Fruit fly (Drosophila melanogaster) whole organism, embryonic: ENCODE results near the gene RpL36.

ENCODE experiments used
- Abd-B ChIP-seq: fragments of 200-800 bp; sonication (Bioruptor generic); optimal IDR thresholded peaks from 2 replicates; lab custom pipeline; 2018; ENCODE audit warnings: missing biosample characterization, mild to moderate bottlenecking, missing genetic modification characterization, moderate library complexity
- Asciz ChIP-seq: fragments of 200-800 bp; sonication (Bioruptor generic); optimal IDR thresholded peaks from 2 replicates; lab custom pipeline; 2017; ENCODE audit warnings: missing biosample characterization, mild to moderate bottlenecking, missing genetic modification characterization, missing genetic modification reagents
- BtbVII ChIP-seq: fragments of 200-800 bp; sonication (Bioruptor generic); optimal IDR thresholded peaks from 3 replicates; lab custom pipeline; 2017; ENCODE audit warnings: missing biosample characterization, mild to moderate bottlenecking, missing genetic modification characterization
- CG10543 ChIP-seq: fragments of 200-800 bp; sonication (Bioruptor generic); optimal IDR thresholded peaks from 3 replicates; lab custom pipeline; 2017; ENCODE audit warnings: missing biosample characterization, mild to moderate bottlenecking, missing genetic modification characterization, moderate library complexity
- CG10979 ChIP-seq: fragments of 200-800 bp; sonication (Bioruptor generic); optimal IDR thresholded peaks from 2 replicates; lab custom pipeline; 2018; ENCODE audit warnings: missing biosample characterization, mild to moderate bottlenecking, missing genetic modification characterization, moderate library complexity
- CG11723 ChIP-seq: fragments of 200-800 bp; sonication (Bioruptor generic); optimal IDR thresholded peaks from 2 replicates; lab custom pipeline; 2017; ENCODE audit warnings: missing biosample characterization, mild to moderate bottlenecking, missing genetic modification characterization
- CG12071 ChIP-seq: fragments of 200-800 bp; sonication (Bioruptor generic); optimal IDR thresholded peaks from 3 replicates; lab custom pipeline; 2018; ENCODE audit warnings: missing biosample characterization, mild to moderate bottlenecking, missing genetic modification characterization
- CG12769 ChIP-seq: fragments of 200-800 bp; sonication (Bioruptor generic); optimal IDR thresholded peaks from 2 replicates; lab custom pipeline; 2019; ENCODE audit warnings: missing biosample characterization, mild to moderate bottlenecking, missing genetic modification characterization, moderate library complexity
- CG15479 ChIP-seq: fragments of 200-800 bp; sonication (Bioruptor generic); optimal IDR thresholded peaks from 3 replicates; lab custom pipeline; 2019; ENCODE audit warnings: missing biosample characterization, mild to moderate bottlenecking, missing genetic modification characterization, moderate library complexity
- CG1603 ChIP-seq: fragments of 200-800 bp; sonication (Bioruptor generic); optimal IDR thresholded peaks from 2 replicates; lab custom pipeline; 2019; ENCODE audit warnings: missing biosample characterization, mild to moderate bottlenecking, missing genetic modification characterization, moderate library complexity
- CG18599 ChIP-seq: fragments of 200-800 bp; sonication (Bioruptor generic); optimal IDR thresholded peaks from 3 replicates; lab custom pipeline; 2017; ENCODE audit warnings: missing biosample characterization, missing genetic modification characterization, mild to moderate bottlenecking, moderate library complexity, missing genetic modification reagents
- CG2199 ChIP-seq: fragments of 200-800 bp; sonication (Bioruptor generic); IDR thresholded peaks from 3 replicates; pipeline ENCODE4 v1.3.6; 2022; ENCODE audit warnings: missing biosample characterization, missing genetic modification characterization
- CG2678 ChIP-seq: fragments of 200-800 bp; sonication (Bioruptor generic); optimal IDR thresholded peaks from 3 replicates; lab custom pipeline; 2019; ENCODE audit warnings: missing biosample characterization, mild to moderate bottlenecking, missing genetic modification characterization, moderate library complexity
- CG3726 ChIP-seq: fragments of 200-800 bp; sonication (Bioruptor generic); IDR thresholded peaks from 3 replicates; pipeline ENCODE4, ENCODE4 v1.3.6; 2022; ENCODE audit warnings: missing biosample characterization, missing genetic modification characterization
- CG4730 ChIP-seq: fragments of 200-800 bp; sonication (Bioruptor generic); IDR thresholded peaks from 2 replicates; pipeline ENCODE4 v1.3.6; 2022; ENCODE audit warnings: missing biosample characterization, missing genetic modification characterization
- CG5953 ChIP-seq: fragments of 200-800 bp; sonication (Bioruptor generic); IDR thresholded peaks from 2 replicates; pipeline ENCODE4 v1.3.6; 2022; ENCODE audit warnings: missing biosample characterization, missing genetic modification characterization
- CG8388 ChIP-seq: fragments of 200-800 bp; sonication (Bioruptor generic); optimal IDR thresholded peaks from 2 replicates; lab custom pipeline; 2019; ENCODE audit warnings: missing biosample characterization, mild to moderate bottlenecking, missing genetic modification characterization, moderate library complexity
- CHES-1-like ChIP-seq: fragments of 200-800 bp; sonication (Bioruptor generic); optimal IDR thresholded peaks from 2 replicates; lab custom pipeline; 2016; ENCODE audit warnings: missing biosample characterization, missing genetic modification characterization
- D19B ChIP-seq: fragments of 200-800 bp; sonication (Bioruptor generic); optimal IDR thresholded peaks from 2 replicates; lab custom pipeline; 2017; ENCODE audit warnings: missing biosample characterization, mild to moderate bottlenecking, missing genetic modification characterization
- Dbx ChIP-seq: fragments of 200-800 bp; sonication (Bioruptor generic); IDR thresholded peaks from 3 replicates; pipeline ENCODE4 v1.3.6; 2022; ENCODE audit warnings: missing biosample characterization, missing genetic modification characterization
- Ets65A ChIP-seq: fragments of 200-800 bp; sonication (Bioruptor generic); peaks from one replicate; lab custom pipeline; 2016; ENCODE audit warnings: missing biosample characterization, missing genetic modification characterization
- GATAe ChIP-seq: fragments of 200-800 bp; sonication (Bioruptor generic); conservative IDR thresholded peaks from 2 replicates; pipeline ENCODE4 v1.3.6; 2022; ENCODE audit warnings: missing biosample characterization, missing genetic modification characterization
- Hey ChIP-seq: fragments of 200-800 bp; sonication (Bioruptor generic); optimal IDR thresholded peaks from 3 replicates; lab custom pipeline; 2018; ENCODE audit warnings: missing biosample characterization, mild to moderate bottlenecking, missing genetic modification characterization
- Hr78 ChIP-seq, 2 experiments: fragments of 200-800 bp in 1 of 2; fragments of >200 bp in 1 of 2; sonication (Bioruptor generic) in 1 of 2; optimal IDR thresholded peaks; 2 replicates each; lab custom pipeline; 2017 to 2019; ENCODE audit warnings: missing biosample characterization in 2 of 2, missing genetic modification characterization in 2 of 2, mild to moderate bottlenecking in 1 of 2, moderate library complexity in 1 of 2
- Lim3 ChIP-seq: fragments of 200-800 bp; sonication (Bioruptor generic); IDR thresholded peaks from 2 replicates; pipeline ENCODE4 v1.3.6; 2022; ENCODE audit warnings: missing biosample characterization, missing genetic modification characterization
- Med ChIP-seq: fragments of 200-800 bp; sonication (Bioruptor generic); peaks from one replicate; lab custom pipeline; 2016; ENCODE audit warnings: missing biosample characterization, missing genetic modification characterization, mild to moderate bottlenecking, inconsistent platforms, moderate library complexity
- Pdp1 ChIP-seq, 2 experiments: fragments of 200-800 bp; sonication (Bioruptor generic); optimal IDR thresholded peaks; 3 replicates each; lab custom pipeline; 2016; ENCODE audit warnings: missing biosample characterization in 2 of 2, missing genetic modification characterization in 2 of 2, mild to moderate bottlenecking in 1 of 2, moderate library complexity in 1 of 2
- Side ChIP-seq: fragments of 200-800 bp; sonication (Bioruptor generic); optimal IDR thresholded peaks from 2 replicates; lab custom pipeline; 2016; ENCODE audit warnings: missing biosample characterization, missing genetic modification characterization
- al ChIP-seq: fragments of 200-800 bp; sonication (Bioruptor generic); IDR thresholded peaks from 2 replicates; pipeline ENCODE4 v1.3.6; 2022; ENCODE audit warnings: missing biosample characterization, missing genetic modification characterization
- aop ChIP-seq: fragments of 200-800 bp; sonication (Bioruptor generic); IDR thresholded peaks from 2 replicates; pipeline ENCODE4 v1.3.6; 2022; ENCODE audit warnings: missing biosample characterization, missing genetic modification characterization
- ash1 ChIP-seq: fragments of 200-800 bp; sonication (Bioruptor generic); optimal IDR thresholded peaks from 2 replicates; lab custom pipeline; 2018; ENCODE audit warnings: missing biosample characterization, mild to moderate bottlenecking, missing genetic modification characterization
- bsh ChIP-seq, 2 experiments: fragments of 200-800 bp; sonication (Bioruptor generic); optimal IDR thresholded peaks; 2 replicates each; lab custom pipeline; 2017 to 2018; ENCODE audit warnings: mild to moderate bottlenecking in 2 of 2, missing biosample characterization in 2 of 2, missing genetic modification characterization in 2 of 2, moderate library complexity in 1 of 2
- ci ChIP-seq: fragments of 200-800 bp; sonication (Bioruptor generic); IDR thresholded peaks from 3 replicates; pipeline ENCODE4 v1.3.6; 2022; ENCODE audit warnings: missing biosample characterization, missing genetic modification characterization
- exex ChIP-seq: fragments of 200-800 bp; sonication (Bioruptor generic); optimal IDR thresholded peaks from 4 replicates; lab custom pipeline; 2018; ENCODE audit warnings: missing biosample characterization, mild to moderate bottlenecking, missing genetic modification characterization, moderate library complexity
- gcm2 ChIP-seq: fragments of 200-800 bp; sonication (Bioruptor generic); optimal IDR thresholded peaks from 2 replicates; lab custom pipeline; 2016; ENCODE audit warnings: missing biosample characterization, missing genetic modification characterization
- grn ChIP-seq: fragments of 200-800 bp; sonication (Bioruptor generic); optimal IDR thresholded peaks from 3 replicates; lab custom pipeline; 2017; ENCODE audit warnings: missing biosample characterization, missing genetic modification characterization
- gro ChIP-seq: fragments of 200-800 bp; sonication (Bioruptor generic); optimal IDR thresholded peaks from 2 replicates; lab custom pipeline; 2016; ENCODE audit warnings: missing biosample characterization, missing genetic modification characterization
- lab ChIP-seq: fragments of 200-800 bp; sonication (Bioruptor generic); optimal IDR thresholded peaks from 3 replicates; lab custom pipeline; 2017; ENCODE audit warnings: missing biosample characterization, missing genetic modification characterization, mild to moderate bottlenecking, moderate library complexity, missing genetic modification reagents
- lilli ChIP-seq: fragments of 200-800 bp; sonication (Bioruptor generic); optimal IDR thresholded peaks from 3 replicates; lab custom pipeline; 2016; ENCODE audit warnings: missing biosample characterization, missing genetic modification characterization
- lola ChIP-seq, 3 experiments: fragments of >200 bp in 2 of 3; fragments of 200-800 bp in 1 of 3; sonication (Bioruptor generic) in 1 of 3; optimal IDR thresholded peaks; 2 replicates each; lab custom pipeline; 2017 to 2019; ENCODE audit warnings: missing biosample characterization in 3 of 3, missing genetic modification characterization in 3 of 3, mild to moderate bottlenecking in 1 of 3, moderate library complexity in 1 of 3
- mam ChIP-seq: fragments of 200-800 bp; sonication (Bioruptor generic); optimal IDR thresholded peaks from 3 replicates; lab custom pipeline; 2016; ENCODE audit warnings: missing biosample characterization, missing genetic modification characterization
- pb ChIP-seq: fragments of 200-800 bp; sonication (Bioruptor generic); optimal IDR thresholded peaks from 3 replicates; lab custom pipeline; 2016; ENCODE audit warnings: missing biosample characterization, missing genetic modification characterization
- sd ChIP-seq: fragments of 200-800 bp; sonication (Bioruptor generic); optimal IDR thresholded peaks from 3 replicates; lab custom pipeline; 2018; ENCODE audit warnings: missing biosample characterization, mild to moderate bottlenecking, missing genetic modification characterization, moderate library complexity
- shn ChIP-seq: fragments of 200-800 bp; sonication (Bioruptor generic); optimal IDR thresholded peaks from 3 replicates; lab custom pipeline; 2016; ENCODE audit warnings: missing biosample characterization, missing genetic modification characterization
- stc ChIP-seq: fragments of 200-800 bp; sonication (Bioruptor generic); IDR thresholded peaks from 2 replicates; pipeline ENCODE4 v1.3.6; 2022; ENCODE audit warnings: missing biosample characterization, missing genetic modification characterization
- sug ChIP-seq: fragments of 200-800 bp; optimal IDR thresholded peaks from 2 replicates; lab custom pipeline; 2019; ENCODE audit warnings: missing biosample characterization, mild to moderate bottlenecking, missing genetic modification characterization, moderate library complexity
- tna ChIP-seq: fragments of 200-800 bp; sonication (Bioruptor generic); IDR thresholded peaks from 2 replicates; pipeline ENCODE4 v1.3.6; 2022; ENCODE audit warnings: missing biosample characterization, missing genetic modification characterization; ENCODE audit not compliant: partially characterized antibody
- vnd ChIP-seq: fragments of 200-800 bp; sonication (Bioruptor generic); IDR thresholded peaks from 3 replicates; pipeline ENCODE4 v1.3.6; 2022; ENCODE audit warnings: missing biosample characterization, missing genetic modification characterization; ENCODE audit not compliant: partially characterized antibody

Gene RpL36

DNA sequence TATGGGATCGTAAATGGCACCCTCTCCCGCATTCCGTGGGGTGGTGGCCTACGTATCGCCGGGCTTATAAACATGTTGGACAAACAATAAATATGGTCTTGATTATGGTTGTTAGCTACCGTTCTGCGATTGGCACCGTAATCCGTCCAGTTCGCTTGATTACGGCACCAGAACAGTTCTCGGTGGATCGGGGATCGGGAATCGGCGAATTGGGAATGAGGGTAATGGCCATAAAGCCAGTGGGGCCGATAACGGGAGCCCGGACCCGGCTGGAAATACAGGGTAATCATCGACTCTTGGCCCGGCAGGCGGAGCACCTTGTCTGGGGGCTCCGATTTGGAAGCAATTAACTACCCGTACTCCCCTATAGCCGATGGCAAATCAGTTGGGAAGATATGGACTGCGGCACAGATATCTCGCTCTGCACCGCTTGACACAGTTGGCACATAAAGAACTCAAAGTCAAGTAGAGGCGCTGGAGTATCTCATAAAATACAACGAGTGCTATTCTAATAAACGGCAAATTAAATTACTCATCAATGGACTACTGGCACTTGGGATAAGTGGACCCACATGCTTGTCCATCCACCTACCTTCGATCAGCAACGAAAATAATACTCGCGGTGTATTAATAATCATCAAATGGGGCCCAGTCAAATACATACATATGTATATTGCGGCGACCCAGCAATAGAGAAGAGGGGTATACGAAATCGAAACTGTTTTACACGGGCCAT, 30.8 kb downstream of the RpL36 start:
- no peak for TF ChIP-seq al (GFP tag; lab: Robert Waterston, UW)
- TF ChIP-seq CG3726 (GFP tag; lab: Robert Waterston, UW), result no peak
- no peak for TF ChIP-seq pb
- peak; percentile 91 for TF ChIP-seq sug (tag; lab: Kevin White, UChicago)
- TF ChIP-seq CG10979 (tag; lab: Kevin White, UChicago), result no peak
- TF ChIP-seq BtbVII (GFP tag; lab: Kevin White, UChicago), result no peak
- no peak for TF ChIP-seq Hr78 (GFP tag; optimal IDR thresholded peaks at IDR 0.05; lab: Kevin White, UChicago)
- peak; percentile 14 for TF ChIP-seq Asciz
- no peak for TF ChIP-seq CHES-1-like (GFP tag; lab: Kevin White, UChicago)
- TF ChIP-seq lola (GFP tag; optimal IDR thresholded peaks at IDR 0.05; lab: Kevin White, UChicago), result no peak
- TF ChIP-seq D19B (GFP tag; lab: Kevin White, UChicago), result peak; percentile 6
- peak in 1 of 2 experiments; percentile 61 for TF ChIP-seq Pdp1 (GFP tag; optimal IDR thresholded peaks at IDR 0.05; lab: Kevin White, UChicago)
- TF ChIP-seq aop (GFP tag; lab: Robert Waterston, UW), result no peak
- TF ChIP-seq lab (GFP tag; lab: Kevin White, UChicago), result peak; percentile 20
- TF ChIP-seq mam (GFP tag; lab: Kevin White, UChicago), result no peak
- TF ChIP-seq shn (GFP tag; lab: Kevin White, UChicago), result no peak
- TF ChIP-seq gcm2, result no peak
- TF ChIP-seq CG5953 (GFP tag; lab: Robert Waterston, UW), result no peak
- no peak for TF ChIP-seq CG2199 (GFP tag; lab: Robert Waterston, UW)
- TF ChIP-seq Hey (tag; lab: Kevin White, UChicago), result peak; percentile 99
- TF ChIP-seq CG12769, result peak; percentile 71
- peak; percentile 16 for TF ChIP-seq CG2678 (tag; lab: Kevin White, UChicago)
- 0 out of 2 replicates have a peak, but pooled peaks have one; percentile 16 for TF ChIP-seq GATAe (GFP tag; lab: Robert Waterston, UW)
- peak; percentile 16 for TF ChIP-seq CG1603 (tag; lab: Kevin White, UChicago)
- TF ChIP-seq CG11723 (GFP tag; lab: Kevin White, UChicago), result no peak
- peak; percentile 19 for TF ChIP-seq Ets65A (GFP tag; lab: Kevin White, UChicago)
- TF ChIP-seq Med (GFP tag; lab: Kevin White, UChicago), result peak; percentile 67
- TF ChIP-seq gro (GFP tag; lab: Kevin White, UChicago), result no peak
- TF ChIP-seq CG8388 (GFP tag; lab: Kevin White, UChicago), result no peak
- no peak for TF ChIP-seq Side (GFP tag; lab: Kevin White, UChicago)
- no peak for TF ChIP-seq ash1
- no peak for TF ChIP-seq CG15479 (GFP tag; lab: Kevin White, UChicago)
- peak in 1 of 2 experiments; percentile 18 for TF ChIP-seq bsh (GFP tag; optimal IDR thresholded peaks at IDR 0.05; lab: Kevin White, UChicago)
- TF ChIP-seq tna (GFP tag; lab: Robert Waterston, UW), result no peak
- TF ChIP-seq CG18599 (GFP tag; lab: Kevin White, UChicago), result peak; percentile 7
- no peak for TF ChIP-seq stc (GFP tag; lab: Robert Waterston, UW)
- peak; percentile 39 for TF ChIP-seq CG10543 (GFP tag; lab: Kevin White, UChicago)
- peak; percentile 59 for TF ChIP-seq sd (tag; lab: Kevin White, UChicago)
- no peak for TF ChIP-seq Lim3 (GFP tag; lab: Robert Waterston, UW)
- no peak for TF ChIP-seq Abd-B (GFP tag; lab: Kevin White, UChicago)
- no peak for TF ChIP-seq lilli (GFP tag; lab: Kevin White, UChicago)
- peak; percentile 22; the same call in 1 of the 3 replicates for TF ChIP-seq ci (GFP tag; lab: Robert Waterston, UW)
- TF ChIP-seq CG4730 (GFP tag; lab: Robert Waterston, UW), result no peak
- TF ChIP-seq grn (GFP tag; lab: Kevin White, UChicago), result peak; percentile 32
- no peak for TF ChIP-seq Dbx (GFP tag; lab: Robert Waterston, UW)
- peak; percentile 22 for TF ChIP-seq CG12071 (GFP tag; lab: Kevin White, UChicago)
- TF ChIP-seq exex (tag; lab: Kevin White, UChicago), result peak; percentile 89
- peak; percentile 7; the same call in 1 of the 3 replicates for TF ChIP-seq vnd (GFP tag; lab: Robert Waterston, UW)
